Worm (Caenorhabditis elegans) whole organism, young adult: ENCODE data around the gene Y43F8B.29.

Source experiments
- B0261.1 ChIP-seq: sonication (generic microtip); optimal IDR thresholded peaks from 2 replicates; lab custom pipeline; 2016; ENCODE audit warnings: mild to moderate bottlenecking, missing genetic modification characterization, moderate library complexity, missing compliant biosample characterization
- B0336.3 ChIP-seq: fragments of 200-800 bp; sonication (Bioruptor generic); IDR thresholded peaks from 2 replicates; pipeline ENCODE4 v1.3.6; 2022; ENCODE audit warnings: missing genetic modification characterization, missing compliant biosample characterization
- C17E4.6 ChIP-seq: fragments of 200-800 bp; sonication (Bioruptor generic); IDR thresholded peaks from 2 replicates; pipeline ENCODE4 v1.3.6; 2022; ENCODE audit warnings: missing genetic modification reagents, missing genetic modification characterization, missing compliant biosample characterization
- D2030.7 ChIP-seq: fragments of 200-800 bp; sonication (Bioruptor generic); IDR thresholded peaks from 2 replicates; pipeline ENCODE4 v1.3.6; 2022; ENCODE audit warnings: missing genetic modification reagents, missing genetic modification characterization, missing compliant biosample characterization
- F33H1.4 ChIP-seq: fragments of 200-800 bp; sonication (Bioruptor generic); IDR thresholded peaks from 2 replicates; pipeline ENCODE4 v1.3.6; 2022; ENCODE audit warnings: missing genetic modification reagents, missing genetic modification characterization, missing compliant biosample characterization
- Y79H2A.3 ChIP-seq: fragments of 200-800 bp; sonication (Bioruptor generic); conservative IDR thresholded peaks from 2 replicates; pipeline ENCODE4 v1.3.6; 2022; ENCODE audit warnings: missing genetic modification reagents, missing genetic modification characterization, missing compliant biosample characterization
- ZK185.1 ChIP-seq: sonication (generic microtip); optimal IDR thresholded peaks from 2 replicates; lab custom pipeline; 2016; ENCODE audit warnings: mild to moderate bottlenecking, missing genetic modification characterization, missing compliant biosample characterization; ENCODE audit not compliant: poor library complexity, severe bottlenecking
- ama-1 ChIP-seq, 3 experiments: fragments of 150-350 bp in 1 of 3; sonication (generic microtip) in 2 of 3; optimal IDR thresholded peaks; 2 replicates each; lab custom pipeline; 2014 to 2018; ENCODE audit warnings: missing biosample characterization in 2 of 3, missing genetic modification characterization in 2 of 3, missing genetic modification reagents in 2 of 3
- attf-3 ChIP-seq: fragments of 200-800 bp; sonication (Bioruptor generic); conservative IDR thresholded peaks from 2 replicates; pipeline ENCODE4 v1.3.6; 2022; ENCODE audit warnings: missing genetic modification reagents, missing genetic modification characterization, missing compliant biosample characterization
- ccch-3 ChIP-seq: fragments of 200-800 bp; sonication (Bioruptor generic); optimal IDR thresholded peaks from 2 replicates; lab custom pipeline; 2018; ENCODE audit warnings: mild to moderate bottlenecking, missing genetic modification characterization, missing compliant biosample characterization
- cebp-1 ChIP-seq, 2 experiments: fragments of 200-800 bp in 1 of 2; sonication (Bioruptor generic) in 1 of 2; sonication (generic microtip) in 1 of 2; IDR thresholded peaks in 1 of 2; optimal IDR thresholded peaks in 1 of 2; 2 replicates each; pipeline versions ENCODE4 v1.3.6 to Lab custom; 2017 to 2022; ENCODE audit warnings: missing compliant biosample characterization in 2 of 2, missing genetic modification characterization in 2 of 2, mild to moderate bottlenecking in 1 of 2, missing genetic modification reagents in 1 of 2, moderate library complexity in 1 of 2
- ceh-100 ChIP-seq: fragments of 200-800 bp; sonication (Bioruptor generic); IDR thresholded peaks from 2 replicates; pipeline ENCODE4 v1.3.6; 2022; ENCODE audit warnings: missing genetic modification reagents, missing genetic modification characterization, missing compliant biosample characterization
- ceh-40 ChIP-seq: fragments of 200-800 bp; sonication (Bioruptor generic); IDR thresholded peaks from 2 replicates; pipeline ENCODE4 v1.3.6; 2022; ENCODE audit warnings: missing genetic modification characterization, missing compliant biosample characterization
- ceh-58 ChIP-seq: fragments of 200-800 bp; sonication (Bioruptor generic); IDR thresholded peaks from 2 replicates; pipeline ENCODE4 v1.3.6; 2022; ENCODE audit warnings: missing genetic modification characterization, missing compliant biosample characterization
- die-1 ChIP-seq: sonication (generic microtip); optimal IDR thresholded peaks from 2 replicates; lab custom pipeline; 2016; ENCODE audit warnings: missing genotype, mild to moderate bottlenecking, missing genetic modification characterization, missing compliant biosample characterization
- dpff-1 ChIP-seq: sonication (generic microtip); optimal IDR thresholded peaks from 2 replicates; lab custom pipeline; 2017; ENCODE audit warnings: mild to moderate bottlenecking, missing genetic modification characterization, missing compliant biosample characterization
- dpl-1 ChIP-seq: fragments of 150-350 bp; optimal IDR thresholded peaks from 2 replicates; lab custom pipeline; 2014; ENCODE audit warnings: missing biosample characterization, missing genetic modification reagents, missing genetic modification characterization
- hlh-12 ChIP-seq: sonication (generic microtip); optimal IDR thresholded peaks from 2 replicates; lab custom pipeline; 2016; ENCODE audit warnings: missing genetic modification characterization, missing compliant biosample characterization
- hlh-26 ChIP-seq: fragments of 200-800 bp; sonication (Bioruptor generic); conservative IDR thresholded peaks from 2 replicates; pipeline ENCODE4 v1.3.6; 2022; ENCODE audit warnings: missing genetic modification reagents, missing genetic modification characterization, missing compliant biosample characterization
- let-607 ChIP-seq, 2 experiments: fragments of 200-800 bp in 1 of 2; sonication (Bioruptor generic) in 1 of 2; sonication (generic microtip) in 1 of 2; optimal IDR thresholded peaks; 2 replicates each; lab custom pipeline; 2016 to 2018; ENCODE audit warnings: mild to moderate bottlenecking in 2 of 2, missing compliant biosample characterization in 2 of 2, missing genetic modification characterization in 2 of 2, moderate library complexity in 2 of 2, missing genotype in 1 of 2
- lin-35 ChIP-seq, 3 experiments: fragments of 150-350 bp in 2 of 3; sonication (generic microtip) in 1 of 3; optimal IDR thresholded peaks; 2 replicates each; lab custom pipeline; 2014 to 2018; ENCODE audit warnings: missing biosample characterization in 3 of 3, missing genetic modification characterization in 3 of 3, missing genetic modification reagents in 3 of 3
- lin-40 ChIP-seq: sonication (generic microtip); optimal IDR thresholded peaks from 2 replicates; lab custom pipeline; 2016; ENCODE audit warnings: missing genetic modification characterization, mild to moderate bottlenecking, missing compliant biosample characterization, missing genotype, missing genetic modification reagents
- lsl-1 ChIP-seq: fragments of 200-800 bp; sonication (Bioruptor generic); optimal IDR thresholded peaks from 2 replicates; lab custom pipeline; 2018; ENCODE audit warnings: mild to moderate bottlenecking, missing genetic modification characterization, moderate library complexity, missing compliant biosample characterization
- madf-6 ChIP-seq: fragments of 200-800 bp; sonication (Bioruptor generic); IDR thresholded peaks from 2 replicates; pipeline ENCODE4 v1.3.6; 2022; ENCODE audit warnings: missing genetic modification reagents, missing genetic modification characterization, missing compliant biosample characterization
- mes-4 ChIP-seq: sonication (generic microtip); optimal IDR thresholded peaks from 2 replicates; lab custom pipeline; 2016; ENCODE audit warnings: missing genotype, missing genetic modification characterization, missing compliant biosample characterization
- nfya-1 ChIP-seq: sonication (generic microtip); optimal IDR thresholded peaks from 2 replicates; lab custom pipeline; 2017; ENCODE audit warnings: antibody characterized with exemption, missing compliant biosample characterization, missing genetic modification characterization, borderline replicate concordance; ENCODE audit not compliant: insufficient read depth
- nfyb-1 ChIP-seq: fragments of 200-800 bp; sonication (Bioruptor generic); IDR thresholded peaks from 2 replicates; pipeline ENCODE4 v1.3.6; 2022; ENCODE audit warnings: missing genetic modification reagents, missing genetic modification characterization, missing compliant biosample characterization
- nhr-179 ChIP-seq: sonication (generic microtip); optimal IDR thresholded peaks from 2 replicates; lab custom pipeline; 2016; ENCODE audit warnings: mild to moderate bottlenecking, missing genetic modification characterization, missing compliant biosample characterization
- pbrm-1 ChIP-seq: fragments of 200-800 bp; sonication (Bioruptor generic); IDR thresholded peaks from 2 replicates; pipeline ENCODE4 v1.3.6; 2022; ENCODE audit warnings: missing genetic modification reagents, missing genetic modification characterization, missing compliant biosample characterization
- rec-8 ChIP-seq, 2 experiments: sonication (generic microtip); optimal IDR thresholded peaks; 2 replicates each; lab custom pipeline; 2016; ENCODE audit warnings: mild to moderate bottlenecking in 2 of 2, missing genetic modification characterization in 2 of 2, missing genetic modification reagents in 2 of 2, missing genotype in 2 of 2, missing biosample characterization in 1 of 2, missing compliant biosample characterization in 1 of 2, moderate library complexity in 1 of 2
- repo-1 ChIP-seq: sonication (generic microtip); optimal IDR thresholded peaks from 2 replicates; lab custom pipeline; 2017; ENCODE audit warnings: mild to moderate bottlenecking, missing genetic modification characterization, missing compliant biosample characterization
- sdz-38 ChIP-seq: sonication (generic microtip); optimal IDR thresholded peaks from 2 replicates; lab custom pipeline; 2016; ENCODE audit warnings: missing genotype, missing genetic modification characterization, missing compliant biosample characterization
- snpc-1.1 ChIP-seq: sonication (generic microtip); optimal IDR thresholded peaks from 2 replicates; lab custom pipeline; 2017; ENCODE audit warnings: missing genetic modification characterization, mild to moderate bottlenecking, missing compliant biosample characterization, antibody characterized with exemption, moderate library complexity, missing genotype, missing genetic modification reagents; ENCODE audit not compliant: insufficient read depth
- snpc-1.3 ChIP-seq: sonication (generic microtip); optimal IDR thresholded peaks from 2 replicates; lab custom pipeline; 2017; ENCODE audit warnings: missing genetic modification characterization, mild to moderate bottlenecking, missing compliant biosample characterization, antibody characterized with exemption, moderate library complexity, missing genotype, missing genetic modification reagents; ENCODE audit not compliant: insufficient read depth
- snpc-4 ChIP-seq, 5 experiments: fragments of 150-350 bp in 1 of 5; sonication (generic microtip) in 4 of 5; optimal IDR thresholded peaks; 2 replicates each; lab custom pipeline; 2014 to 2018; ENCODE audit warnings: missing genetic modification characterization in 5 of 5, missing biosample characterization in 3 of 5, antibody characterized with exemption in 2 of 5, mild to moderate bottlenecking in 2 of 5, missing compliant biosample characterization in 2 of 5, missing genotype in 2 of 5, moderate library complexity in 2 of 5, missing genetic modification reagents in 1 of 5
- sptf-2 ChIP-seq: fragments of 200-800 bp; sonication (Bioruptor generic); optimal IDR thresholded peaks from 2 replicates; lab custom pipeline; 2018; ENCODE audit warnings: mild to moderate bottlenecking, missing genetic modification characterization, missing compliant biosample characterization
- tlf-1 ChIP-seq: fragments of 200-800 bp; sonication (Bioruptor generic); optimal IDR thresholded peaks from 2 replicates; lab custom pipeline; 2018; ENCODE audit warnings: mild to moderate bottlenecking, missing genetic modification characterization, missing compliant biosample characterization
- zim-3 ChIP-seq: sonication (generic microtip); optimal IDR thresholded peaks from 2 replicates; lab custom pipeline; 2017; ENCODE audit warnings: mild to moderate bottlenecking, missing genetic modification characterization, moderate library complexity, missing compliant biosample characterization
- ztf-3 ChIP-seq: fragments of 200-800 bp; sonication (Bioruptor generic); optimal IDR thresholded peaks from 2 replicates; lab custom pipeline; 2018; ENCODE audit warnings: mild to moderate bottlenecking, missing genetic modification characterization, missing compliant biosample characterization
- ztf-6 ChIP-seq: fragments of 200-800 bp; sonication (Bioruptor generic); IDR thresholded peaks from 2 replicates; pipeline ENCODE4 v1.3.6; 2022; ENCODE audit warnings: missing genetic modification reagents, missing genetic modification characterization, missing compliant biosample characterization

The Y43F8B.29 gene

ce11 chrV:19520597-19521322 lies 29.4 kb downstream of the Y43F8B.29 start (continued):
- no peak for TF ChIP-seq attf-3 (GFP tag; lab: Robert Waterston, UW)
- TF ChIP-seq dpff-1 = no peak
- no peak for TF ChIP-seq C17E4.6 (GFP tag; lab: Robert Waterston, UW)
- no peak for TF ChIP-seq dpl-1
- no peak for TF ChIP-seq nfyb-1 (GFP tag; lab: Robert Waterston, UW)
- no peak for TF ChIP-seq ceh-58
- TF ChIP-seq ztf-6 = no peak
- TF ChIP-seq Y79H2A.3 = no peak

- TF ChIP-seq cebp-1 (GFP tag; IDR thresholded peaks at IDR 0.05; lab: Robert Waterston, UW) = no peak
- peak; percentile 4 for TF ChIP-seq cebp-1 (tag; optimal IDR thresholded peaks at IDR 0.05; lab: Kevin White, UChicago)
- TF ChIP-seq ama-1 (optimal IDR thresholded peaks at IDR 0.05; lab: Kevin White, UChicago) = peak; percentile 37
- TF ChIP-seq ama-1 (GFP tag; optimal IDR thresholded peaks at IDR 0.05; lab: Kevin White, UChicago) = peak in 1 of 2 experiments; percentile 20
- TF ChIP-seq ceh-100 = no peak
- no peak for TF ChIP-seq let-607 (tag; optimal IDR thresholded peaks at IDR 0.05; lab: Kevin White, UChicago)
- no peak for TF ChIP-seq nfya-1 (tag; lab: Kevin White, UChicago)
- no peak for TF ChIP-seq ccch-3 (GFP tag; lab: Kevin White, UChicago)
- no peak for TF ChIP-seq rec-8 (tag; optimal IDR thresholded peaks at IDR 0.05; lab: Kevin White, UChicago)
- TF ChIP-seq snpc-1.3 (tag; lab: Kevin White, UChicago) = no peak
- TF ChIP-seq hlh-12 (tag; lab: Kevin White, UChicago) = no peak
- no peak for TF ChIP-seq hlh-26 (GFP tag; lab: Robert Waterston, UW)
- peak in 1 of 3 experiments; percentile 14 for TF ChIP-seq lin-35 (GFP tag; optimal IDR thresholded peaks at IDR 0.05; lab: Kevin White, UChicago)
- no peak for TF ChIP-seq D2030.7 (GFP tag; lab: Robert Waterston, UW)
- peak; percentile 23 for TF ChIP-seq madf-6
- TF ChIP-seq lsl-1 (GFP tag; lab: Kevin White, UChicago) = no peak
- no peak for TF ChIP-seq ceh-40
- no peak for TF ChIP-seq lin-40 (tag; lab: Kevin White, UChicago)
- no peak for TF ChIP-seq ZK185.1 (tag; lab: Kevin White, UChicago)
- no peak for TF ChIP-seq ztf-6
- no peak for TF ChIP-seq sptf-2 (GFP tag; lab: Kevin White, UChicago)
- TF ChIP-seq nhr-179 (tag; lab: Kevin White, UChicago) = no peak
- no peak for TF ChIP-seq ceh-58
- no peak for TF ChIP-seq snpc-1.1 (tag; lab: Kevin White, UChicago)
- 0 out of 2 replicates have a peak, but pooled peaks have one; percentile 53 for TF ChIP-seq nfyb-1 (GFP tag; lab: Robert Waterston, UW)
- TF ChIP-seq sdz-38 (tag; lab: Kevin White, UChicago) = no peak
- TF ChIP-seq ztf-3 (GFP tag; lab: Kevin White, UChicago) = no peak
- TF ChIP-seq B0261.1 (tag; lab: Kevin White, UChicago) = peak; percentile 55
- TF ChIP-seq tlf-1 (GFP tag; lab: Kevin White, UChicago) = no peak
- TF ChIP-seq mes-4 (tag; lab: Kevin White, UChicago) = peak; percentile 53
- no peak for TF ChIP-seq repo-1 (tag; lab: Kevin White, UChicago)
- TF ChIP-seq die-1 (tag; lab: Kevin White, UChicago) = peak; percentile 13
- TF ChIP-seq B0336.3 (GFP tag; lab: Robert Waterston, UW) = 0 out of 2 replicates have a peak, but pooled peaks have one; percentile 18
- no peak for TF ChIP-seq zim-3 (tag; lab: Kevin White, UChicago)
- no peak for TF ChIP-seq snpc-4 (GFP tag; optimal IDR thresholded peaks at IDR 0.05; lab: Kevin White, UChicago)
- no peak for TF ChIP-seq snpc-4 (tag; optimal IDR thresholded peaks at IDR 0.05; lab: Kevin White, UChicago)
- no peak; the same call in 1 of the 2 replicates for TF ChIP-seq pbrm-1
- TF ChIP-seq F33H1.4 (GFP tag; lab: Robert Waterston, UW) = no peak; the same call in 1 of the 2 replicates
Measured at ce11 chrV:19521351-19522278, 30.2 kb downstream of the Y43F8B.29 start.
